Worm (Caenorhabditis elegans) whole organism, young adult: Measurements from ENCODE around the gene exos-4.1.

Source experiments
- F22D6.2 ChIP-seq: sonication (generic microtip); optimal IDR thresholded peaks from 2 replicates; lab custom pipeline; 2016; ENCODE audit warnings: mild to moderate bottlenecking, missing genetic modification characterization, missing compliant biosample characterization
- F55B11.4 ChIP-seq: sonication (generic microtip); optimal IDR thresholded peaks from 2 replicates; lab custom pipeline; 2016; ENCODE audit warnings: missing compliant biosample characterization, missing genetic modification characterization, borderline replicate concordance; ENCODE audit not compliant: insufficient read depth
- ama-1 ChIP-seq, 3 experiments: fragments of 150-350 bp in 1 of 3; sonication (generic microtip) in 2 of 3; optimal IDR thresholded peaks; 2 replicates each; lab custom pipeline; 2014 to 2018; ENCODE audit warnings: missing biosample characterization in 2 of 3, missing genetic modification characterization in 2 of 3, missing genetic modification reagents in 2 of 3
- aptf-3 ChIP-seq: fragments of 200-800 bp; sonication (Bioruptor generic); IDR thresholded peaks from 2 replicates; pipeline ENCODE4 v1.3.6; 2022; ENCODE audit warnings: missing genetic modification characterization, missing compliant biosample characterization
- attf-5 ChIP-seq: fragments of 200-800 bp; sonication (Bioruptor generic); optimal IDR thresholded peaks from 2 replicates; lab custom pipeline; 2018; ENCODE audit warnings: mild to moderate bottlenecking, missing genetic modification characterization, missing compliant biosample characterization
- dox-1 ChIP-seq: fragments of 200-800 bp; sonication (Bioruptor generic); IDR thresholded peaks from 2 replicates; pipeline ENCODE4 v1.3.6; 2022; ENCODE audit warnings: missing genetic modification reagents, missing genetic modification characterization, missing compliant biosample characterization
- lin-35 ChIP-seq, 3 experiments: fragments of 150-350 bp in 2 of 3; sonication (generic microtip) in 1 of 3; optimal IDR thresholded peaks; 2 replicates each; lab custom pipeline; 2014 to 2018; ENCODE audit warnings: missing biosample characterization in 3 of 3, missing genetic modification characterization in 3 of 3, missing genetic modification reagents in 3 of 3
- madf-10 ChIP-seq: sonication (generic microtip); optimal IDR thresholded peaks from 2 replicates; lab custom pipeline; 2016; ENCODE audit warnings: mild to moderate bottlenecking, missing genetic modification characterization, missing compliant biosample characterization
- nfya-1 ChIP-seq: sonication (generic microtip); optimal IDR thresholded peaks from 2 replicates; lab custom pipeline; 2017; ENCODE audit warnings: antibody characterized with exemption, missing compliant biosample characterization, missing genetic modification characterization, borderline replicate concordance; ENCODE audit not compliant: insufficient read depth
- nfya-2 ChIP-seq: fragments of 200-800 bp; sonication (Bioruptor generic); IDR thresholded peaks from 2 replicates; pipeline ENCODE4 v1.3.6; 2022; ENCODE audit warnings: missing genetic modification reagents, missing genetic modification characterization, missing compliant biosample characterization
- nhr-27 ChIP-seq: fragments of 200-800 bp; sonication (Bioruptor generic); optimal IDR thresholded peaks from 2 replicates; lab custom pipeline; 2018; ENCODE audit warnings: mild to moderate bottlenecking, missing genetic modification characterization, moderate library complexity, missing compliant biosample characterization

The exos-4.1 gene

DNA sequence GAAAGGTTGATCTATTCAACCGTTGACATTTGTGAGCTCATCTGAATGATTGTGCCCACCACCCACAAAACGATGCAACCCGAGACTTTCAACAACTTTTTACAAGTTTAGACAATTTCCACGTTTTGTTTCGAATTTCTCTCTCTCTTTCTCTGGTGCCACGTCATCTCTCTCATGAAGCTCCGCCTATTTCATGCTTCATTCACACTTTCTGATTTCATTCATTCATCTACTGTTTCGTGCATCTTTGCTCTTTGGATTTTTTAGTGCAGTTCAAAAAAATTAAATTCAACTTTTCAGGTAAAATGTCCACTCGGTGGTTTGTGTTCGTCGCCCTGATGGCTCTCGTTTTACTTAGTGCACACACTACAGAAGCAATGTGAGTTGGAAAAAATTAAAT is 50.5 kb downstream of the exos-4.1 start, which contains the start of gene nlp-79:
Gene nlp-79, plus strand, starts transcription at position 301 of the 400 bp plus-strand sequence.
- TF ChIP-seq F55B11.4 (tag; lab: Kevin White, UChicago) (no peak), dox-1 (no peak), madf-10 (tag; lab: Kevin White, UChicago) (no peak), ama-1 (optimal IDR thresholded peaks at IDR 0.05; lab: Kevin White, UChicago) (no peak), ama-1 (GFP tag; optimal IDR thresholded peaks at IDR 0.05; lab: Kevin White, UChicago) (no peak), nfya-1 (no peak), F22D6.2 (tag; lab: Kevin White, UChicago) (no peak), lin-35 (GFP tag; optimal IDR thresholded peaks at IDR 0.05; lab: Kevin White, UChicago) (no peak), nhr-27 (no peak), nfya-2 (no peak), aptf-3 (no peak), attf-5 (GFP tag; lab: Kevin White, UChicago) (no peak)
